Fruit fly (Drosophila melanogaster) whole organism, adult: ENCODE measurements around the gene vsg.
A peak's percentile ranks its signal among the peaks of the same experiment; 100 is the strongest.

Experiments used
- CG12768 ChIP-seq: fragments of 200-800 bp; sonication (Bioruptor generic); optimal IDR thresholded peaks from 2 replicates; lab custom pipeline; 2017; ENCODE audit warnings: missing biosample characterization, missing genetic modification characterization, mild to moderate bottlenecking, moderate library complexity, missing genetic modification reagents
- CG14711 ChIP-seq: fragments of 200-800 bp; sonication (Bioruptor generic); optimal IDR thresholded peaks from 2 replicates; lab custom pipeline; 2018; ENCODE audit warnings: missing biosample characterization, mild to moderate bottlenecking, missing genetic modification characterization, moderate library complexity
- CG5204 ChIP-seq: fragments of 200-800 bp; sonication (Bioruptor generic); optimal IDR thresholded peaks from 2 replicates; lab custom pipeline; 2016; ENCODE audit warnings: missing biosample characterization, missing genetic modification characterization
- CG7045 ChIP-seq: fragments of 200-800 bp; sonication (Bioruptor generic); optimal IDR thresholded peaks from 2 replicates; lab custom pipeline; 2017; ENCODE audit warnings: missing biosample characterization, mild to moderate bottlenecking, missing genetic modification characterization
- Clk ChIP-seq: fragments of 200-800 bp; sonication (Bioruptor generic); optimal IDR thresholded peaks from 2 replicates; lab custom pipeline; 2017; ENCODE audit warnings: missing biosample characterization, missing genetic modification characterization
- Mnt ChIP-seq: fragments of 200-800 bp; sonication (Bioruptor generic); optimal IDR thresholded peaks from 2 replicates; lab custom pipeline; 2016; ENCODE audit warnings: missing biosample characterization, mild to moderate bottlenecking, missing genetic modification characterization
- bab1 ChIP-seq: fragments of 200-800 bp; sonication (Bioruptor generic); optimal IDR thresholded peaks from 3 replicates; lab custom pipeline; 2019; ENCODE audit warnings: missing biosample characterization, mild to moderate bottlenecking, missing genetic modification characterization, moderate library complexity
- cic ChIP-seq: fragments of 200-800 bp; sonication (Bioruptor generic); optimal IDR thresholded peaks from 2 replicates; lab custom pipeline; 2017; ENCODE audit warnings: missing biosample characterization, mild to moderate bottlenecking, missing genetic modification characterization, moderate library complexity
- kay ChIP-seq: fragments of 200-800 bp; sonication (Bioruptor generic); peaks from one replicate; lab custom pipeline; 2016; ENCODE audit warnings: missing biosample characterization, missing genetic modification characterization, borderline replicate concordance
- toe ChIP-seq: fragments of 200-800 bp; sonication (Bioruptor generic); optimal IDR thresholded peaks from 2 replicates; lab custom pipeline; 2016; ENCODE audit warnings: missing biosample characterization, missing genetic modification characterization

DNA sequence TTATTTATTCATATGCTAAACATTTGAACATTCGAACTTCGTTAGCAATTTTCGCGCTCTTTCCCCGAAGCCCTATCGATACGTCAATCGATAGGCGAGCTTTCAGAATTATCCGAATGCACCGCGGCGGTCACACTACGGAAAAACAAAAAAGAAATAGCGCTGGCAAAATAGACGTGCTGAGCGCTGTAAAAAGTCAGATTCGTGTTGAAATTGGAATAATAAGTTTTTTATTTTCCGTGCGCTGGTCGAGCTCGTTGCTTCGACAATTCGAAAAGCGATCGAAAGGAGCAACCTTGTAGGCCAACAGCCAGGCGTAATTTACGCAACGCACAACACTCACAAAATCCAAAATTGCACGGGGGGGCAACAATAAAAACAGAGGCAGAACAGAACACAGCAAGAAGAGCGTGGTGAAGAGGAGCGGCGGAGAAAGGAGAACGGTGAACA, 15.9 kb upstream of the vsg start, which contains the start of gene Ubc4:
- TF ChIP-seq CG14711 (tag; lab: Kevin White, UChicago): peak; percentile 55
- no peak for TF ChIP-seq Clk (GFP tag; lab: Kevin White, UChicago)
- peak; percentile 61 for TF ChIP-seq Mnt
- peak; percentile 40 for TF ChIP-seq cic
- TF ChIP-seq CG7045 (GFP tag; lab: Kevin White, UChicago): no peak
- TF ChIP-seq kay (GFP tag; lab: Kevin White, UChicago): no peak
- TF ChIP-seq CG12768 (GFP tag; lab: Kevin White, UChicago): peak; percentile 24
- no peak for TF ChIP-seq CG5204 (GFP tag; lab: Kevin White, UChicago)
- TF ChIP-seq bab1 (GFP tag; lab: Kevin White, UChicago): peak; percentile 28
- no peak for TF ChIP-seq toe (GFP tag; lab: Kevin White, UChicago)
